Worm (Caenorhabditis elegans) whole organism, L4/young adult: Measurements from ENCODE around the gene fbxa-96.

Experiments
- dao-5 ChIP-seq: sonication (generic microtip); optimal IDR thresholded peaks from 2 replicates; lab custom pipeline; 2016; ENCODE audit warnings: missing genotype, missing genetic modification characterization, moderate library complexity, missing compliant biosample characterization
- him-1 ChIP-seq: sonication (generic microtip); optimal IDR thresholded peaks from 2 replicates; lab custom pipeline; 2016; ENCODE audit warnings: missing genotype, missing genetic modification reagents, missing genetic modification characterization, missing compliant biosample characterization

DNA sequence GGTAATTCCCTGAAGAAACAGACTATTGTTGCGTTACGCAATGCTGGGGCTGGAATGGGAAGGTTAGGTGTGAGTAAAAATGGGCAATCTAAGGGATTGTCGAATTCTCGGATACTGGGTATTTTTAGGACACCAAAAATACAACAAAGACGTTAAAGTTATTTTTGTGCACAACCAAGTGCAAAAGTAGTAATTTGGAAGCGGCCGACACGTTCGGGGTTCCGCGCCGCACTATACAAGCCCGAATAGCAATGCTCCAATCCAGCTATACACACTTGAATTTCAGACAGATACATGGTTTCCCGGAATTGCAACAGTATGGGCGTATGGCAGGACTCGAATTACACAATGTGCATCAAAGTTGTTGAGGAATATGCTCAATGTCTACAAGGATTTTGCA lies 32.2 kb downstream of the fbxa-96 start:
- no peak for TF ChIP-seq dao-5 (tag; lab: Kevin White, UChicago)
- no peak for TF ChIP-seq him-1
